Fruit fly (Drosophila melanogaster) whole organism, embryonic: ENCODE results near the gene CNMaR.

Experiments used
- CG10267 ChIP-seq: fragments of 200-800 bp; sonication (Bioruptor generic); optimal IDR thresholded peaks from 2 replicates; lab custom pipeline; 2018; ENCODE audit warnings: missing biosample characterization, mild to moderate bottlenecking, missing genetic modification characterization, moderate library complexity
- CG11085 ChIP-seq: fragments of 200-800 bp; sonication (Bioruptor generic); IDR thresholded peaks from 2 replicates; pipeline ENCODE4 v1.3.6; 2022; ENCODE audit warnings: missing biosample characterization, missing genetic modification characterization
- CG11723 ChIP-seq: fragments of 200-800 bp; sonication (Bioruptor generic); optimal IDR thresholded peaks from 2 replicates; lab custom pipeline; 2017; ENCODE audit warnings: missing biosample characterization, mild to moderate bottlenecking, missing genetic modification characterization
- CG13775 ChIP-seq: fragments of 200-800 bp; sonication (Bioruptor generic); optimal IDR thresholded peaks from 3 replicates; lab custom pipeline; 2017; ENCODE audit warnings: missing biosample characterization, mild to moderate bottlenecking, missing genetic modification characterization
- CG1529 ChIP-seq: fragments of 200-800 bp; sonication (Bioruptor generic); optimal IDR thresholded peaks from 3 replicates; lab custom pipeline; 2018; ENCODE audit warnings: missing biosample characterization, missing genetic modification characterization
- CG15514 ChIP-seq: fragments of 200-800 bp; sonication (Bioruptor generic); optimal IDR thresholded peaks from 3 replicates; lab custom pipeline; 2017; ENCODE audit warnings: missing biosample characterization, missing genetic modification characterization, mild to moderate bottlenecking, moderate library complexity, missing genetic modification reagents
- CG2120 ChIP-seq: fragments of 200-800 bp; sonication (Bioruptor generic); optimal IDR thresholded peaks from 3 replicates; lab custom pipeline; 2016; ENCODE audit warnings: missing biosample characterization, missing genetic modification characterization
- CG31224 ChIP-seq: fragments of 200-800 bp; sonication (Bioruptor generic); IDR thresholded peaks from 2 replicates; pipeline ENCODE4 v1.3.6; 2022; ENCODE audit warnings: missing biosample characterization, missing genetic modification characterization
- CG34422 ChIP-seq: fragments of 200-800 bp; sonication (Bioruptor generic); IDR thresholded peaks from 3 replicates; pipeline ENCODE4 v1.3.6; 2022; ENCODE audit warnings: missing biosample characterization, missing genetic modification characterization
- CG7928 ChIP-seq: fragments of 200-800 bp; sonication (Bioruptor generic); optimal IDR thresholded peaks from 2 replicates; lab custom pipeline; 2017; ENCODE audit warnings: missing biosample characterization, mild to moderate bottlenecking, missing genetic modification characterization
- CG9797 ChIP-seq: fragments of 200-800 bp; sonication (Bioruptor generic); optimal IDR thresholded peaks from 3 replicates; lab custom pipeline; 2018; ENCODE audit warnings: missing biosample characterization, mild to moderate bottlenecking, missing genetic modification characterization
- Dbx ChIP-seq: fragments of 200-800 bp; sonication (Bioruptor generic); IDR thresholded peaks from 3 replicates; pipeline ENCODE4 v1.3.6; 2022; ENCODE audit warnings: missing biosample characterization, missing genetic modification characterization
- Dip3 ChIP-seq: fragments of 200-800 bp; sonication (Bioruptor generic); optimal IDR thresholded peaks from 3 replicates; lab custom pipeline; 2016; ENCODE audit warnings: missing biosample characterization, missing genetic modification characterization
- Dp ChIP-seq: fragments of 200-800 bp; sonication (Bioruptor generic); optimal IDR thresholded peaks from 2 replicates; lab custom pipeline; 2018; ENCODE audit warnings: missing biosample characterization, mild to moderate bottlenecking, missing genetic modification characterization, moderate library complexity
- Fer1 ChIP-seq: fragments of 200-800 bp; sonication (Bioruptor generic); optimal IDR thresholded peaks from 2 replicates; lab custom pipeline; 2017; ENCODE audit warnings: missing biosample characterization, mild to moderate bottlenecking, missing genetic modification characterization
- Meics ChIP-seq: fragments of 200-800 bp; sonication (Bioruptor generic); optimal IDR thresholded peaks from 2 replicates; lab custom pipeline; 2017; ENCODE audit warnings: missing biosample characterization, mild to moderate bottlenecking, missing genetic modification characterization
- Myb ChIP-seq: fragments of 200-800 bp; sonication (Bioruptor generic); optimal IDR thresholded peaks from 2 replicates; lab custom pipeline; 2016; ENCODE audit warnings: missing biosample characterization, missing genetic modification characterization
- NFAT ChIP-seq: fragments of 200-800 bp; sonication (Bioruptor generic); IDR thresholded peaks from 2 replicates; pipeline ENCODE4 v1.3.6; 2022; ENCODE audit warnings: missing biosample characterization, missing genetic modification characterization
- Nf-YC ChIP-seq: fragments of 200-800 bp; optimal IDR thresholded peaks from 3 replicates; lab custom pipeline; 2019; ENCODE audit warnings: missing biosample characterization, mild to moderate bottlenecking, missing genetic modification characterization, moderate library complexity
- Rfx ChIP-seq: fragments of 200-800 bp; sonication (Bioruptor generic); IDR thresholded peaks from 2 replicates; pipeline ENCODE4 v1.3.6; 2022; ENCODE audit warnings: missing biosample characterization, missing genetic modification characterization
- Sox102F ChIP-seq: fragments of 200-800 bp; sonication (Bioruptor generic); optimal IDR thresholded peaks from 2 replicates; lab custom pipeline; 2018; ENCODE audit warnings: missing biosample characterization, mild to moderate bottlenecking, missing genetic modification characterization, moderate library complexity
- Sry-δ ChIP-seq: fragments of 200-800 bp; sonication (Bioruptor generic); optimal IDR thresholded peaks from 2 replicates; lab custom pipeline; 2016; ENCODE audit warnings: missing biosample characterization, missing genetic modification characterization
- Tbp ChIP-seq: fragments of >200 bp; optimal IDR thresholded peaks from 2 replicates; lab custom pipeline; 2018; ENCODE audit warnings: missing biosample characterization, missing genetic modification characterization
- al ChIP-seq: fragments of 200-800 bp; sonication (Bioruptor generic); IDR thresholded peaks from 2 replicates; pipeline ENCODE4 v1.3.6; 2022; ENCODE audit warnings: missing biosample characterization, missing genetic modification characterization
- amos ChIP-seq: fragments of 200-800 bp; sonication (Bioruptor generic); IDR thresholded peaks from 2 replicates; pipeline ENCODE4 v1.3.6; 2022; ENCODE audit warnings: missing biosample characterization, missing genetic modification characterization; ENCODE audit not compliant: partially characterized antibody
- bigmax ChIP-seq: fragments of 200-800 bp; sonication (Bioruptor generic); optimal IDR thresholded peaks from 2 replicates; lab custom pipeline; 2018; ENCODE audit warnings: missing biosample characterization, mild to moderate bottlenecking, missing genetic modification characterization
- crp ChIP-seq, 2 experiments: fragments of 200-800 bp; sonication (Bioruptor generic); optimal IDR thresholded peaks; 2 replicates in 1 of 2; 3 replicates in 1 of 2; lab custom pipeline; 2017; ENCODE audit warnings: missing biosample characterization in 2 of 2, missing genetic modification characterization in 2 of 2, mild to moderate bottlenecking in 1 of 2, moderate library complexity in 1 of 2
- dysf ChIP-seq: fragments of 200-800 bp; sonication (Bioruptor generic); IDR thresholded peaks from 3 replicates; pipeline ENCODE4 v1.3.6; 2022; ENCODE audit warnings: missing biosample characterization, missing genetic modification characterization
- ewg ChIP-seq: fragments of 200-800 bp; sonication (Bioruptor generic); optimal IDR thresholded peaks from 3 replicates; lab custom pipeline; 2017; ENCODE audit warnings: mild to moderate bottlenecking, missing biosample characterization, missing genetic modification reagents, missing genetic modification characterization
- fd96Cb ChIP-seq: fragments of 200-800 bp; sonication (Bioruptor generic); optimal IDR thresholded peaks from 2 replicates; lab custom pipeline; 2018; ENCODE audit warnings: missing biosample characterization, mild to moderate bottlenecking, missing genetic modification characterization, moderate library complexity
- grau ChIP-seq: fragments of 200-800 bp; optimal IDR thresholded peaks from 3 replicates; lab custom pipeline; 2019; ENCODE audit warnings: missing biosample characterization, mild to moderate bottlenecking, missing genetic modification characterization, moderate library complexity
- grn ChIP-seq: fragments of 200-800 bp; sonication (Bioruptor generic); optimal IDR thresholded peaks from 3 replicates; lab custom pipeline; 2017; ENCODE audit warnings: missing biosample characterization, missing genetic modification characterization
- hth ChIP-seq: fragments of >200 bp; optimal IDR thresholded peaks from 2 replicates; lab custom pipeline; 2017; ENCODE audit warnings: inconsistent platforms
- ind ChIP-seq: fragments of 200-800 bp; sonication (Bioruptor generic); optimal IDR thresholded peaks from 3 replicates; lab custom pipeline; 2016; ENCODE audit warnings: missing biosample characterization, missing genetic modification characterization
- kah ChIP-seq: fragments of 200-800 bp; sonication (Bioruptor generic); optimal IDR thresholded peaks from 2 replicates; lab custom pipeline; 2018; ENCODE audit warnings: missing biosample characterization, mild to moderate bottlenecking, missing genetic modification characterization
- maf-S ChIP-seq: fragments of 200-800 bp; sonication (Bioruptor generic); optimal IDR thresholded peaks from 2 replicates; lab custom pipeline; 2016; ENCODE audit warnings: missing biosample characterization, missing genetic modification characterization
- phol ChIP-seq: fragments of 200-800 bp; sonication (Bioruptor generic); optimal IDR thresholded peaks from 3 replicates; lab custom pipeline; 2018; ENCODE audit warnings: missing biosample characterization, mild to moderate bottlenecking, missing genetic modification characterization, moderate library complexity
- ranshi ChIP-seq: fragments of 200-800 bp; sonication (Bioruptor generic); IDR thresholded peaks from 2 replicates; pipeline ENCODE4 v1.3.6; 2022; ENCODE audit warnings: missing biosample characterization, missing genetic modification characterization
- scrt ChIP-seq: fragments of 200-800 bp; sonication (Bioruptor generic); optimal IDR thresholded peaks from 2 replicates; lab custom pipeline; 2018; ENCODE audit warnings: missing biosample characterization, mild to moderate bottlenecking, missing genetic modification characterization, moderate library complexity
- tna ChIP-seq: fragments of 200-800 bp; sonication (Bioruptor generic); IDR thresholded peaks from 2 replicates; pipeline ENCODE4 v1.3.6; 2022; ENCODE audit warnings: missing biosample characterization, missing genetic modification characterization; ENCODE audit not compliant: partially characterized antibody
- unpg ChIP-seq: fragments of 200-800 bp; sonication (Bioruptor generic); optimal IDR thresholded peaks from 3 replicates; lab custom pipeline; 2018; ENCODE audit warnings: missing biosample characterization, mild to moderate bottlenecking, missing genetic modification characterization, moderate library complexity
- vfl ChIP-seq: fragments of 200-800 bp; sonication (Bioruptor generic); optimal IDR thresholded peaks from 2 replicates; lab custom pipeline; 2016; ENCODE audit warnings: missing biosample characterization, missing genetic modification characterization
- wek ChIP-seq: fragments of 200-800 bp; sonication (Bioruptor generic); optimal IDR thresholded peaks from 3 replicates; lab custom pipeline; 2018; ENCODE audit warnings: missing biosample characterization, mild to moderate bottlenecking, missing genetic modification characterization, moderate library complexity
- zfh1 ChIP-seq: fragments of 200-800 bp; sonication (Bioruptor generic); IDR thresholded peaks from 3 replicates; pipeline ENCODE4 v1.3.6; 2022; ENCODE audit warnings: missing biosample characterization, missing genetic modification characterization

Gene CNMaR

DNA sequence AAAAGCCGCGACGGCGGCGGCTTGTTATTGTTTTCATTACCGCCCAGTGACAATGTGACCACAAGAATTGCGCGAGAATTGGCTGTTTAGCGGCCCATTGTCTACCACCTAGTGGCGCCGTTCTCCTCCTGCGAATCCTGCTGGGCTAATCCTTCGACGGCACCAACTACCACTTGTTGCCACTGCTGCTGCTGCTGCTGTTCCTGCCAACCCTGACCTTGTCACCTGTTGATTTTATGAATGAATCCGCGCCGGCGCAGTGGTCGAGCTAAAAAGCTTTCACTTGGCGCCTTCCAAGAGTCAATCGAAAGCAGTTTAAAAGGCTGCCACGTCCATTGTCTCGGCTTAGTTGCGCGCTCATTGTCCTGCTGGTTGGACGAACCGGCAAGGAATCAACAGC, at the start of gene CNMaR:
CNMaR (plus strand) TSS at position 348 of the 400 bp plus-strand sequence.
- TF ChIP-seq grau (tag; lab: Kevin White, UChicago) (no peak), vfl (GFP tag; lab: Kevin White, UChicago) (no peak), ind (GFP tag; lab: Kevin White, UChicago) (no peak), scrt (peak; percentile 100), CG9797 (GFP tag; lab: Kevin White, UChicago) (no peak), Myb (GFP tag; lab: Kevin White, UChicago) (no peak), Rfx (GFP tag; lab: Robert Waterston, UW) (no peak), Dip3 (GFP tag; lab: Kevin White, UChicago) (no peak), CG31224 (GFP tag; lab: Robert Waterston, UW) (peak; percentile 78), kah (GFP tag; lab: Kevin White, UChicago) (peak; percentile 10), ewg (GFP tag; lab: Kevin White, UChicago) (peak; percentile 85), maf-S (GFP tag; lab: Kevin White, UChicago) (no peak), Fer1 (GFP tag; lab: Kevin White, UChicago) (no peak), dysf (0 out of 3 replicates have a peak, but pooled peaks have one; percentile 16), CG34422 (GFP tag; lab: Robert Waterston, UW) (peak; percentile 59; the same call in 1 of the 3 replicates), ranshi (GFP tag; lab: Robert Waterston, UW) (no peak)
- TF ChIP-seq, all 482 proteins: peak for 6

DNA sequence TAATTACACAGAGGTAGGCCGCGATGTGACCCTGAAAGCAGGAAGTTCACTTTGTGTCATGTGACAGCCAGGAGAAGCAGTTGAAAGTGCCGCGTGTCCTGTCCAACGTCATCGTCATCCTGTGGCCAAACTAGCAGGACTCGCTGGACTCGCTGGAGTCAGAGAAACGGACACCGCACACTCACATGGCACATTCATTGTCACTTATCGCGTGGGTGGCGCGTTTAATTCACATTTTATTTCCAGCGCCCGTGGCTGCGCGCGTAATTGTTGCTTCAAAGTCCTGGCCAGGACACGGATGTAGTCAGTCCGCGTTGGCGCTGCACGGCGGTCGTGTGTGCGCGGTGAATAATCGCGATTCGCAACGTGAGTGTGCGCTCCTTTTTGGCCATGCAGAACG, 46.4 kb upstream of the CNMaR start, which contains the start of gene Tmc:
Tmc (plus strand) TSS at position 301 of the 400 bp plus-strand sequence.
- TF ChIP-seq hth (lab: Kevin White, UChicago) (no peak), CG2120 (no peak), Meics (GFP tag; lab: Kevin White, UChicago) (no peak), grn (GFP tag; lab: Kevin White, UChicago) (no peak), CG1529 (GFP tag; lab: Kevin White, UChicago) (no peak), crp (GFP tag; optimal IDR thresholded peaks at IDR 0.05; lab: Kevin White, UChicago) (no peak), tna (GFP tag; lab: Robert Waterston, UW) (no peak), CG11723 (no peak), Nf-YC (tag; lab: Kevin White, UChicago) (no peak), CG10267 (tag; lab: Kevin White, UChicago) (no peak), CG7928 (GFP tag; lab: Kevin White, UChicago) (no peak)

DNA sequence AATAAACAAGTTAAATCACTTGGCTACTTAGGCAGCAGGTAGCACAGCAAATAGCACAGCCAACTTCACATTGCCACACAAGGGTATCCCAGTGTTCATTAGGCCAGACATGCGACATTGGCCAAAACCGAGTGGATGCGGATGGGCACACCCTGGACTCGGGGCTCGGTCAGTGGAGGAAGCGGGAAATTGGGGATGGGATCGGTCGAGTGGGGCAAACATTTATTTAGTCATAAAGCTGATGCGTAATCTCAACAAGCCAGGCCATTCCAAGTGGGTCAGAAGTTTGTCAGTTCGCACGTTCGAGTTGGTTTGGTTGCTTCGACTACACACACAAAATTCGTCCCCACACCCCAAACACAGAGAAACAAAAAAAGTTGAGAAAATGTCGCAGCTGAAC, 45.2 kb upstream of the CNMaR start, which contains the start of gene CG3222:
CG3222 (plus strand) TSS at position 301 of the 400 bp plus-strand sequence.
- TF ChIP-seq NFAT (GFP tag; lab: Robert Waterston, UW) (no peak), unpg (GFP tag; lab: Kevin White, UChicago) (no peak), amos (GFP tag; lab: Robert Waterston, UW) (no peak), CG11085 (GFP tag; lab: Robert Waterston, UW) (no peak), wek (no peak), phol (tag; lab: Kevin White, UChicago) (no peak), CG13775 (GFP tag; lab: Kevin White, UChicago) (no peak), fd96Cb (tag; lab: Kevin White, UChicago) (no peak), Sox102F (GFP tag; lab: Kevin White, UChicago) (no peak), Dbx (GFP tag; lab: Robert Waterston, UW) (no peak), al (GFP tag; lab: Robert Waterston, UW) (no peak), bigmax (no peak), CG15514 (no peak), Dp (GFP tag; lab: Kevin White, UChicago) (no peak), zfh1 (GFP tag; lab: Robert Waterston, UW) (no peak), Fer1 (GFP tag; lab: Kevin White, UChicago) (no peak), Sry-δ (GFP tag; lab: Kevin White, UChicago) (no peak), Tbp (no peak)
